Fruit fly (Drosophila melanogaster) whole organism, adult: Measurements from ENCODE around the gene CG3009.

ENCODE experiments used
- CG11617 ChIP-seq: fragments of 200-800 bp; sonication (Bioruptor generic); optimal IDR thresholded peaks from 2 replicates; lab custom pipeline; 2017; ENCODE audit warnings: mild to moderate bottlenecking, missing biosample characterization, missing genetic modification reagents, missing genetic modification characterization
- CG12768 ChIP-seq: fragments of 200-800 bp; sonication (Bioruptor generic); optimal IDR thresholded peaks from 2 replicates; lab custom pipeline; 2017; ENCODE audit warnings: missing biosample characterization, missing genetic modification characterization, mild to moderate bottlenecking, moderate library complexity, missing genetic modification reagents
- CG14711 ChIP-seq: fragments of 200-800 bp; sonication (Bioruptor generic); optimal IDR thresholded peaks from 2 replicates; lab custom pipeline; 2018; ENCODE audit warnings: missing biosample characterization, mild to moderate bottlenecking, missing genetic modification characterization, moderate library complexity
- CG1620 ChIP-seq: fragments of 200-800 bp; sonication (Bioruptor generic); optimal IDR thresholded peaks from 2 replicates; lab custom pipeline; 2016; ENCODE audit warnings: missing biosample characterization, missing genetic modification characterization
- CG33017 ChIP-seq: fragments of 200-800 bp; sonication (Bioruptor generic); optimal IDR thresholded peaks from 2 replicates; lab custom pipeline; 2018; ENCODE audit warnings: missing biosample characterization, mild to moderate bottlenecking, missing genetic modification characterization, moderate library complexity
- CG5204 ChIP-seq: fragments of 200-800 bp; sonication (Bioruptor generic); optimal IDR thresholded peaks from 2 replicates; lab custom pipeline; 2016; ENCODE audit warnings: missing biosample characterization, missing genetic modification characterization
- CG7045 ChIP-seq: fragments of 200-800 bp; sonication (Bioruptor generic); optimal IDR thresholded peaks from 2 replicates; lab custom pipeline; 2017; ENCODE audit warnings: missing biosample characterization, mild to moderate bottlenecking, missing genetic modification characterization
- CG7101 ChIP-seq: fragments of 200-800 bp; sonication (Bioruptor generic); optimal IDR thresholded peaks from 2 replicates; lab custom pipeline; 2018; ENCODE audit warnings: missing biosample characterization, mild to moderate bottlenecking, missing genetic modification characterization, moderate library complexity
- Clk ChIP-seq: fragments of 200-800 bp; sonication (Bioruptor generic); optimal IDR thresholded peaks from 2 replicates; lab custom pipeline; 2017; ENCODE audit warnings: missing biosample characterization, missing genetic modification characterization
- Crg-1 ChIP-seq: fragments of 200-800 bp; sonication (Bioruptor generic); optimal IDR thresholded peaks from 2 replicates; lab custom pipeline; 2016; ENCODE audit warnings: missing biosample characterization, missing genetic modification characterization
- Hr96 ChIP-seq: fragments of 200-800 bp; sonication (Bioruptor generic); optimal IDR thresholded peaks from 2 replicates; lab custom pipeline; 2016; ENCODE audit warnings: missing biosample characterization, missing genetic modification characterization
- Mnt ChIP-seq: fragments of 200-800 bp; sonication (Bioruptor generic); optimal IDR thresholded peaks from 2 replicates; lab custom pipeline; 2016; ENCODE audit warnings: missing biosample characterization, mild to moderate bottlenecking, missing genetic modification characterization
- bab1 ChIP-seq: fragments of 200-800 bp; sonication (Bioruptor generic); optimal IDR thresholded peaks from 3 replicates; lab custom pipeline; 2019; ENCODE audit warnings: missing biosample characterization, mild to moderate bottlenecking, missing genetic modification characterization, moderate library complexity
- cic ChIP-seq: fragments of 200-800 bp; sonication (Bioruptor generic); optimal IDR thresholded peaks from 2 replicates; lab custom pipeline; 2017; ENCODE audit warnings: missing biosample characterization, mild to moderate bottlenecking, missing genetic modification characterization, moderate library complexity
- cnc ChIP-seq, 2 experiments: fragments of >200 bp; optimal IDR thresholded peaks; 2 replicates each; lab custom pipeline; 2017
- kay ChIP-seq: fragments of 200-800 bp; sonication (Bioruptor generic); peaks from one replicate; lab custom pipeline; 2016; ENCODE audit warnings: missing biosample characterization, missing genetic modification characterization, borderline replicate concordance
- ovo ChIP-seq: fragments of 200-800 bp; sonication (Bioruptor generic); optimal IDR thresholded peaks from 2 replicates; lab custom pipeline; 2016; ENCODE audit warnings: missing biosample characterization, missing genetic modification characterization
- pad ChIP-seq: fragments of 200-800 bp; sonication (Bioruptor generic); optimal IDR thresholded peaks from 3 replicates; lab custom pipeline; 2017; ENCODE audit warnings: missing biosample characterization, missing genetic modification characterization, mild to moderate bottlenecking, moderate library complexity, missing genetic modification reagents
- tj ChIP-seq: fragments of 200-800 bp; sonication (Bioruptor generic); optimal IDR thresholded peaks from 3 replicates; lab custom pipeline; 2017; ENCODE audit warnings: missing biosample characterization, mild to moderate bottlenecking, missing genetic modification characterization, moderate library complexity
- toe ChIP-seq: fragments of 200-800 bp; sonication (Bioruptor generic); optimal IDR thresholded peaks from 2 replicates; lab custom pipeline; 2016; ENCODE audit warnings: missing biosample characterization, missing genetic modification characterization

The CG3009 gene

dm6 chrX:4699370-4699769, 32.9 kb upstream of the CG3009 start:
- TF ChIP-seq CG11617 (GFP tag; lab: Kevin White, UChicago) (no peak), Hr96 (GFP tag; lab: Kevin White, UChicago) (no peak), pad (GFP tag; lab: Kevin White, UChicago) (no peak), toe (no peak), CG14711 (tag; lab: Kevin White, UChicago) (no peak), Clk (GFP tag; lab: Kevin White, UChicago) (no peak), cnc (optimal IDR thresholded peaks at IDR 0.05; lab: Kevin White, UChicago) (no peak), cic (GFP tag; lab: Kevin White, UChicago) (no peak), ovo (no peak), CG7101 (tag; lab: Kevin White, UChicago) (no peak), Crg-1 (GFP tag; lab: Kevin White, UChicago) (no peak), CG12768 (no peak)

dm6 chrX:4694104-4694503, 27.6 kb upstream of the CG3009 start:
- TF ChIP-seq toe, result no peak
- TF ChIP-seq CG7045 (GFP tag; lab: Kevin White, UChicago), result no peak
- no peak for TF ChIP-seq CG12768
- TF ChIP-seq Hr96 (GFP tag; lab: Kevin White, UChicago), result no peak
- no peak for TF ChIP-seq tj (GFP tag; lab: Kevin White, UChicago)
- no peak for TF ChIP-seq cic (GFP tag; lab: Kevin White, UChicago)
- no peak for TF ChIP-seq ovo
- TF ChIP-seq pad (GFP tag; lab: Kevin White, UChicago), result no peak
- no peak for TF ChIP-seq CG1620 (GFP tag; lab: Kevin White, UChicago)
- TF ChIP-seq bab1 (GFP tag; lab: Kevin White, UChicago), result no peak
- no peak for TF ChIP-seq cnc (optimal IDR thresholded peaks at IDR 0.05; lab: Kevin White, UChicago)
- no peak for TF ChIP-seq CG5204 (GFP tag; lab: Kevin White, UChicago)
- no peak for TF ChIP-seq Mnt (GFP tag; lab: Kevin White, UChicago)
- TF ChIP-seq CG7101 (tag; lab: Kevin White, UChicago), result no peak
- TF ChIP-seq CG11617 (GFP tag; lab: Kevin White, UChicago), result no peak
- TF ChIP-seq Clk (GFP tag; lab: Kevin White, UChicago), result no peak
- no peak for TF ChIP-seq kay

DNA sequence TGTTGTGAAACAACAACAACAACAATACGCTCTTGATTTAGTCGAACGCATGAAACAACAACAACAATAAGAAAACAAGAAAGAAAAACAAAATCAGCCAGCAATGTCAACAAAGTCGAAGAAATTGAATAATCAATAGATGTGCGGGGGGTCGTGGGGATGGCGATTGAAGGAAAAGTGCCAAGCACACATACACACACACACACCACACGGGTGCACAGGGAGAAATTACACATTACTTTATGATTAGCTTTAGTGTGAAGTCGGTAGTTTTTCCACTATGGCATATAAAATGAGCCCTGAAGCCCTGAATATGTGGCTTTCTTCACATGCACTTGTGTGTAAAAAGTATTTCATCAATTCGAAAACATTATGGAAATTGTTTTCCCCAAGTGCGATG, 26.5 kb upstream of the CG3009 start:
- TF ChIP-seq pad (GFP tag; lab: Kevin White, UChicago) (no peak), cnc (optimal IDR thresholded peaks at IDR 0.05; lab: Kevin White, UChicago) (no peak), CG11617 (GFP tag; lab: Kevin White, UChicago) (no peak), Clk (GFP tag; lab: Kevin White, UChicago) (no peak), Hr96 (GFP tag; lab: Kevin White, UChicago) (no peak), tj (GFP tag; lab: Kevin White, UChicago) (no peak), CG5204 (GFP tag; lab: Kevin White, UChicago) (no peak), Crg-1 (GFP tag; lab: Kevin White, UChicago) (no peak), CG1620 (GFP tag; lab: Kevin White, UChicago) (no peak), Mnt (GFP tag; lab: Kevin White, UChicago) (no peak)

- TF ChIP-seq CG14711 (tag; lab: Kevin White, UChicago), result peak; percentile 63
- no peak for TF ChIP-seq Hr96 (GFP tag; lab: Kevin White, UChicago)
- TF ChIP-seq CG5204 (GFP tag; lab: Kevin White, UChicago), result no peak
- TF ChIP-seq CG7045 (GFP tag; lab: Kevin White, UChicago), result peak; percentile 62
- TF ChIP-seq tj (GFP tag; lab: Kevin White, UChicago), result peak; percentile 11
- peak; percentile 60 for TF ChIP-seq CG7101 (tag; lab: Kevin White, UChicago)
- no peak for TF ChIP-seq bab1 (GFP tag; lab: Kevin White, UChicago)
- peak; percentile 3 for TF ChIP-seq Mnt (GFP tag; lab: Kevin White, UChicago)
- peak; percentile 47 for TF ChIP-seq CG33017 (tag; lab: Kevin White, UChicago)
- TF ChIP-seq ovo, result no peak
- no peak for TF ChIP-seq Crg-1 (GFP tag; lab: Kevin White, UChicago)
- no peak for TF ChIP-seq Clk (GFP tag; lab: Kevin White, UChicago)
- TF ChIP-seq CG1620 (GFP tag; lab: Kevin White, UChicago), result no peak
- TF ChIP-seq cnc (optimal IDR thresholded peaks at IDR 0.05; lab: Kevin White, UChicago), result no peak
- no peak for TF ChIP-seq toe
- TF ChIP-seq CG12768, result peak; percentile 42
- no peak for TF ChIP-seq pad (GFP tag; lab: Kevin White, UChicago)
Measured at dm6 chrX:4691226-4691625, 24.7 kb upstream of the CG3009 start.

DNA sequence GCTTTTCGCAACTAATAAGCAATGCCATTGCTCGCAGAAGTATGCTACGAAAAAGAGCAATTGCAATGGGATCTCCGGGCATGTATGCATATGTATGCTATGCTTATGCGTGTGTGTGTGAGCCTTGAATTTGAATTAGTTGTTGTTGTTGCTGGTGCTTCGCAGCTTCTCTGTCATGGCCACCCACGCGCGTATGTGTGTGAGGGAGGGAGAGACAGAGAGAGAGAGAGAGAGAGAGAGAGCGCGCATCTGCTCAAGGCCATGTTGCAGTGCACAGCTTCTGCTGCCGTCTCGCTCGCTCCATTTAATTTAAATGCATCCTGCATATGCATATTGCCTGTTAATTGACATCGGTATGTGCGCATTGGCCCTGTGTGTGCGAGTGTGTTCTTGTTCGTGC, 24.3 kb upstream of the CG3009 start:
- no peak for TF ChIP-seq tj (GFP tag; lab: Kevin White, UChicago)
- no peak for TF ChIP-seq CG7101 (tag; lab: Kevin White, UChicago)
- no peak for TF ChIP-seq bab1 (GFP tag; lab: Kevin White, UChicago)
- no peak for TF ChIP-seq CG14711 (tag; lab: Kevin White, UChicago)
- no peak for TF ChIP-seq ovo
- no peak for TF ChIP-seq Clk (GFP tag; lab: Kevin White, UChicago)

- peak; percentile 66 for TF ChIP-seq pad (GFP tag; lab: Kevin White, UChicago)
- no peak for TF ChIP-seq cnc (optimal IDR thresholded peaks at IDR 0.05; lab: Kevin White, UChicago)
- no peak for TF ChIP-seq kay
- peak; percentile 59 for TF ChIP-seq toe
- peak; percentile 77 for TF ChIP-seq CG1620 (GFP tag; lab: Kevin White, UChicago)
- TF ChIP-seq Clk (GFP tag; lab: Kevin White, UChicago), result no peak
- TF ChIP-seq bab1 (GFP tag; lab: Kevin White, UChicago), result peak; percentile 90
- peak; percentile 72 for TF ChIP-seq tj (GFP tag; lab: Kevin White, UChicago)
- peak; percentile 77 for TF ChIP-seq Mnt (GFP tag; lab: Kevin White, UChicago)
- TF ChIP-seq Hr96 (GFP tag; lab: Kevin White, UChicago), result peak; percentile 72
- TF ChIP-seq CG5204 (GFP tag; lab: Kevin White, UChicago), result peak; percentile 68
- peak; percentile 59 for TF ChIP-seq CG7101 (tag; lab: Kevin White, UChicago)
- TF ChIP-seq CG12768, result peak; percentile 26
- TF ChIP-seq ovo, result peak; percentile 92
- TF ChIP-seq CG7045 (GFP tag; lab: Kevin White, UChicago), result peak; percentile 4
- peak; percentile 29 for TF ChIP-seq cic (GFP tag; lab: Kevin White, UChicago)
- TF ChIP-seq Crg-1 (GFP tag; lab: Kevin White, UChicago), result peak; percentile 44
- TF ChIP-seq CG33017 (tag; lab: Kevin White, UChicago), result peak; percentile 51
- peak; percentile 44 for TF ChIP-seq CG14711 (tag; lab: Kevin White, UChicago)
- TF ChIP-seq CG11617 (GFP tag; lab: Kevin White, UChicago), result peak; percentile 53
Measured at dm6 chrX:4687778-4688399, 21.4 kb upstream of the CG3009 start, which contains the start of gene ctp. ctp (plus strand) TSS chrX:4687800.
